Fruit fly (Drosophila melanogaster) whole organism, adult: ENCODE results near the gene CG6652.

Experiments used
- CG11617 ChIP-seq: fragments of 200-800 bp; sonication (Bioruptor generic); optimal IDR thresholded peaks from 2 replicates; lab custom pipeline; 2017; ENCODE audit warnings: mild to moderate bottlenecking, missing biosample characterization, missing genetic modification reagents, missing genetic modification characterization
- CG12768 ChIP-seq: fragments of 200-800 bp; sonication (Bioruptor generic); optimal IDR thresholded peaks from 2 replicates; lab custom pipeline; 2017; ENCODE audit warnings: missing biosample characterization, missing genetic modification characterization, mild to moderate bottlenecking, moderate library complexity, missing genetic modification reagents
- CG33017 ChIP-seq: fragments of 200-800 bp; sonication (Bioruptor generic); optimal IDR thresholded peaks from 2 replicates; lab custom pipeline; 2018; ENCODE audit warnings: missing biosample characterization, mild to moderate bottlenecking, missing genetic modification characterization, moderate library complexity
- CG7045 ChIP-seq: fragments of 200-800 bp; sonication (Bioruptor generic); optimal IDR thresholded peaks from 2 replicates; lab custom pipeline; 2017; ENCODE audit warnings: missing biosample characterization, mild to moderate bottlenecking, missing genetic modification characterization
- Clk ChIP-seq: fragments of 200-800 bp; sonication (Bioruptor generic); optimal IDR thresholded peaks from 2 replicates; lab custom pipeline; 2017; ENCODE audit warnings: missing biosample characterization, missing genetic modification characterization
- Crg-1 ChIP-seq: fragments of 200-800 bp; sonication (Bioruptor generic); optimal IDR thresholded peaks from 2 replicates; lab custom pipeline; 2016; ENCODE audit warnings: missing biosample characterization, missing genetic modification characterization
- Mnt ChIP-seq: fragments of 200-800 bp; sonication (Bioruptor generic); optimal IDR thresholded peaks from 2 replicates; lab custom pipeline; 2016; ENCODE audit warnings: missing biosample characterization, mild to moderate bottlenecking, missing genetic modification characterization
- bab1 ChIP-seq: fragments of 200-800 bp; sonication (Bioruptor generic); optimal IDR thresholded peaks from 3 replicates; lab custom pipeline; 2019; ENCODE audit warnings: missing biosample characterization, mild to moderate bottlenecking, missing genetic modification characterization, moderate library complexity
- ovo ChIP-seq: fragments of 200-800 bp; sonication (Bioruptor generic); optimal IDR thresholded peaks from 2 replicates; lab custom pipeline; 2016; ENCODE audit warnings: missing biosample characterization, missing genetic modification characterization

DNA sequence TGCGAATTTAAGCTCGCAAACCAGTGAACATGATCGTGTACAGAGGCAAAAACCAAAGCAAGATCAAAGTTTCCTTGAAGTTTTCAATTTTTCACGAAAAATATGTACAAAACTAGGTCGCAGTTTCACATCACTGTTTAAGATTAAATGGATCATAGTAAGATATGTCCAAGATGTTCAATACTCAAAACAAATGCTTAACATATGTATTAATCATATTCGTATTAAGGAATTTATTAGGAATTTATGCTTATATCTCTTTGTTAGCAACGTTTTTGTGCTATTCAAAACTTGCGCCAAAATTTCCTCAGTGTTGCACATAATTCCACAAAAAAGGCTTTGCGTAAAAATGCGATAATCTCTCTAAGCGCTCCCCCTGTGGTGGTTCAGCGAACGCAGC lies 35.3 kb downstream of the CG6652 start:
- TF ChIP-seq bab1 (GFP tag; lab: Kevin White, UChicago) (no peak), Crg-1 (GFP tag; lab: Kevin White, UChicago) (no peak), CG7045 (no peak), Mnt (no peak), CG11617 (GFP tag; lab: Kevin White, UChicago) (no peak), CG33017 (tag; lab: Kevin White, UChicago) (no peak), Clk (GFP tag; lab: Kevin White, UChicago) (no peak), ovo (GFP tag; lab: Kevin White, UChicago) (no peak), CG12768 (GFP tag; lab: Kevin White, UChicago) (no peak)
